Worm (Caenorhabditis elegans): ENCODE measurements around the gene trx-1.

DNA sequence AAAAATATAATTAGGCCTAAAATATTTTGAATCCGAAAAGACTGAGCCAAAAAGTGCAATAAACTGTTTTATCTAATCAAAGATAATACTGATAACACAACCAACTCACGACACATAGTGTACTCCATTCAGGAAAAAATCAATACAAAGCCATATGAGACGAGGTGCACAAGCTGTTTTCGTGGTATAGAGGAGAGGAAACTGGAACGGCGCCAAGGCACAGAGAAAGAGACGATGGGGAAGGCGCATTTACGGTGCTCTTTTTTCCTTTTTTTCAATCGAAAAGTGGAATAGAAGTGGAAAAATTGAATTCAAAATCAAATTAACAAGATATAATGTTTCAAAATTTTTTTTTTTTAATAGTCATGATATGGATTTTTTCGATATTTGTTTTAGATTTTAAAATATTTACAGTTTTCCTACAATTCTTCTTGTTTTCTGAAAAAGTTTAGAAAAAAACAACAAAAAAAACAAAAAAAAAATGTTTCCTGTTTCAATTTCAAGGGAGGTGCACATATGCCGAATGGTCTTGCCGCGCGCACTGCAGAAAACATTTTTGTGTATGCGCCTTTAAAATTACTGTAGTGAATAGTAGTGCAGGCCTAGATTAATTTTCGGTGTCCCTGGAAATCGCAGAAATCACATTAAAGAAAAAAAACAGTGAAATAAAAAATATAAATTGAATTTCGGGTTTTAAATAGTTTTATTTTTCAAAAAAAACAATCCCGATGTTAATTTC, 5.2 kb upstream of the trx-1 start, which contains the start of gene B0228.7:
- TF ChIP-seq nhr-23 (tag; optimal IDR thresholded peaks at IDR 0.05) (no peak), elt-1 (tag; optimal IDR thresholded peaks at IDR 0.05) (no peak), ztf-11 (tag; optimal IDR thresholded peaks at IDR 0.05) (no peak), fos-1 (tag; optimal IDR thresholded peaks at IDR 0.05) (no peak), nhr-237 (tag; optimal IDR thresholded peaks at IDR 0.05) (no peak), zag-1 (tag; optimal IDR thresholded peaks at IDR 0.05) (no peak)

Measured in whole organism, L3 larva.